Fruit fly (Drosophila melanogaster): Measurements from ENCODE around the gene Nph.

The Nph gene

dm6 chr3R:30030061-30030460 lies 25.4 kb upstream of the Nph start:
- TF ChIP-seq CG14655 (GFP tag; optimal IDR thresholded peaks at IDR 0.05) (no peak), CG15710 (tag; optimal IDR thresholded peaks at IDR 0.05) (no peak), CG13204 (GFP tag; optimal IDR thresholded peaks at IDR 0.05) (no peak), CG10348 (GFP tag; IDR thresholded peaks at IDR 0.05) (no peak), Pif1B (GFP tag; optimal IDR thresholded peaks at IDR 0.05) (no peak), CG17806 (tag; optimal IDR thresholded peaks at IDR 0.05) (no peak), Snoo (tag; optimal IDR thresholded peaks at IDR 0.05) (no peak), EcR (GFP tag; optimal IDR thresholded peaks at IDR 0.05) (no peak), CG9948 (tag; optimal IDR thresholded peaks at IDR 0.05) (no peak), CG4496 (GFP tag; IDR thresholded peaks at IDR 0.05) (no peak), CG12605 (GFP tag; IDR thresholded peaks at IDR 0.05) (no peak), Ets98B (GFP tag; IDR thresholded peaks at IDR 0.05) (no peak), CG8301 (tag; optimal IDR thresholded peaks at IDR 0.05) (no peak), D1 (tag; optimal IDR thresholded peaks at IDR 0.05) (no peak), fd96Ca (GFP tag; IDR thresholded peaks at IDR 0.05) (no peak), rn (GFP tag; IDR thresholded peaks at IDR 0.05) (no peak), CG32121 (GFP tag; IDR thresholded peaks at IDR 0.05) (no peak)

DNA sequence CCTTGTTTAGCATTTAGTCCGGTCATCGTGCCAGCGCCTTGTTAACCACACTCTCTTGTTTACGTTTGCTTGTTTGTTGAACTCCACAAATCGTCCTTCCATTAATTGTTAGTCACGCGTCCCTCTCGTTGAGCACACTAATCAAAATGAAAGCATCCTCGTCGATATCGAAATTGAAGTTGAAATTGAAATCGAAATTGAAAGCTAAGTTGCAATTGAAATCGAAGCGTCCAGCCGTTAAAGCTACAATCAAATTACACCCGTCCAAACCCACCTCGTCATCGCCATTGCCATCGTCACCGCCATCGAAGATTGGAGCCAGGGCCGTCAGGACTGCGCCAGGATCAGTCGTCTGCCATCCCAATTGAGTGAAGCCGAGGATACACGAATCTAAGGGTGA lies 18.8 kb upstream of the Nph start:
- TF ChIP-seq fd96Ca (GFP tag; IDR thresholded peaks at IDR 0.05) (no peak), CG12605 (GFP tag; IDR thresholded peaks at IDR 0.05) (no peak), CG8159 (tag; optimal IDR thresholded peaks at IDR 0.05) (no peak), Snoo (tag; optimal IDR thresholded peaks at IDR 0.05) (no peak), CG4496 (GFP tag; IDR thresholded peaks at IDR 0.05) (no peak), CG13204 (GFP tag; optimal IDR thresholded peaks at IDR 0.05) (no peak), CG32121 (GFP tag; IDR thresholded peaks at IDR 0.05) (no peak), CG8301 (tag; optimal IDR thresholded peaks at IDR 0.05) (no peak), CG34367 (tag; optimal IDR thresholded peaks at IDR 0.05) (no peak), CG17806 (tag; optimal IDR thresholded peaks at IDR 0.05) (no peak), Pif1A (GFP tag; optimal IDR thresholded peaks at IDR 0.05) (no peak)

DNA sequence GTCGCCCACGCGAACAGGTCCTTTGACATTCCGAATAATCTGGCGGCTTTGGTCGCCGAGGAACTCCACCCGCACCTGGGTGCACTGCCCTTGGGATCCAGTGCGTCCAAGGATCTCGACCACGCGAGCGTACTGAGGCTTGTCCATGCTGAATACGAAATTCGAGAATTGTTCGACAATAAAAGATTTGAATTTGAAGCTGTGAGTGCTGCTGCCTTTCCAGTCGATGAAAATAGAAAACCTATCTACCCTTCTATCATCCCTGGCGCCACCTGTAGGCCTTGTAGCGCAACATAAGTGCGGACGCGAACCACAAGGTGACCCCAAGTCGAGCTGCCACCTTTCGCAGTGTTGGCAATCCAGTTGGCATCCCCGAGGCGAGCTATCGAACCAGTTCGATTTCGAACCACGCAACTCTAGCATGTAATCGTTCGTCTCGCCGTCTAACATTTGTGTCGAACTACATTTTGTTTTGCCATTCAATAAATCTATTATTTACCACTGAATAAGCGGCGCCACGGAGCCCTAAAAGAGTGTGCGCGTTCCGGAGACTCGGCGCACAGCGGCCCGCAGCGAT lies 17.9 kb upstream of the Nph start, which contains the start of the genes RpS28a and Axn:
RpS28a (minus strand) TSS at position 197 of the 577 bp plus-strand sequence.
Axn (plus strand) TSS at position 391 of the 577 bp plus-strand sequence.
- peak; percentile 93 for TF ChIP-seq EcR (GFP tag; optimal IDR thresholded peaks at IDR 0.05)
- TF ChIP-seq Pif1A (GFP tag; optimal IDR thresholded peaks at IDR 0.05) = no peak

- TF ChIP-seq CG13204 (GFP tag; optimal IDR thresholded peaks at IDR 0.05) (peak; percentile 98), CG4496 (GFP tag; IDR thresholded peaks at IDR 0.05) (peak; percentile 61; the same call in 2 of the 3 replicates), CG32121 (GFP tag; IDR thresholded peaks at IDR 0.05) (no peak; the same call in 1 of the 2 replicates), D1 (tag; optimal IDR thresholded peaks at IDR 0.05) (no peak), Snoo (tag; optimal IDR thresholded peaks at IDR 0.05) (peak; percentile 17), CG17806 (tag; optimal IDR thresholded peaks at IDR 0.05) (peak; percentile 2), Ets98B (GFP tag; IDR thresholded peaks at IDR 0.05) (peak; percentile 65; the same call in 1 of the 2 replicates), CG12605 (GFP tag; IDR thresholded peaks at IDR 0.05) (peak; percentile 47), CG8159 (tag; optimal IDR thresholded peaks at IDR 0.05) (no peak)
Measured at dm6 chr3R:30021559-30022451, 17.1 kb upstream of the Nph start, which contains the start of gene Mgat2. Mgat2 (minus strand) TSS chr3R:30022221.

DNA sequence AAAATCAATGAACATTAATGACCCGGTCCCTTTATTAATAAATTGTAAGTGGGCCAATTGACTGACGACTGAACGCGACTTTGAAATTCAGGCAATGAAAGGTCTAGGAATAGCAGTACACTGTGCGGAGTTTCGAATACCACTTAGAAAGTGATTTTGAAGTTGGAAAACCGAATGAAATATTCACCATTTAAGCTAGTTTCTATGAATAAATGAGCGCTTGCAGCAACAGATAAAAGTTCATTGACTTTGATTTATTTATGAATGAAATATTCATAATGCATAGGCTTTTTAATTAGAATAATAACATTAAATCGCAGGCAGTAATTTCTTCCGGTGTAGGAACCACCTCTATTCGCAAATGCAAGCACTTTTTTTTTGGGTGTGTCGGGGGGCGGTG lies 16.3 kb upstream of the Nph start:
- TF ChIP-seq Ets98B (GFP tag; IDR thresholded peaks at IDR 0.05) (peak; percentile 57), CG9948 (tag; optimal IDR thresholded peaks at IDR 0.05) (peak; percentile 20), Pif1B (GFP tag; optimal IDR thresholded peaks at IDR 0.05) (no peak), rn (GFP tag; IDR thresholded peaks at IDR 0.05) (0 out of 2 replicates have a peak, but pooled peaks have one; percentile 21), CG13204 (GFP tag; optimal IDR thresholded peaks at IDR 0.05) (no peak), fd96Ca (GFP tag; IDR thresholded peaks at IDR 0.05) (peak; percentile 37; the same call in 1 of the 3 replicates), D1 (tag; optimal IDR thresholded peaks at IDR 0.05) (no peak), CG4496 (GFP tag; IDR thresholded peaks at IDR 0.05) (peak; percentile 64; the same call in 2 of the 3 replicates), CG17806 (tag; optimal IDR thresholded peaks at IDR 0.05) (peak; percentile 8), CG8301 (tag; optimal IDR thresholded peaks at IDR 0.05) (peak; percentile 44), Pif1A (GFP tag; optimal IDR thresholded peaks at IDR 0.05) (no peak), CG10348 (GFP tag; IDR thresholded peaks at IDR 0.05) (no peak), EcR (GFP tag; optimal IDR thresholded peaks at IDR 0.05) (no peak), CG34367 (tag; optimal IDR thresholded peaks at IDR 0.05) (no peak), gl (tag; optimal IDR thresholded peaks at IDR 0.05) (no peak), CG15710 (tag; optimal IDR thresholded peaks at IDR 0.05) (peak; percentile 9), Snoo (tag; optimal IDR thresholded peaks at IDR 0.05) (no peak), CG12605 (GFP tag; IDR thresholded peaks at IDR 0.05) (no peak), CG14655 (GFP tag; optimal IDR thresholded peaks at IDR 0.05) (no peak), CG32121 (GFP tag; IDR thresholded peaks at IDR 0.05) (peak; percentile 73), CG8159 (tag; optimal IDR thresholded peaks at IDR 0.05) (peak; percentile 27)
